In the genomic region with DNA sequence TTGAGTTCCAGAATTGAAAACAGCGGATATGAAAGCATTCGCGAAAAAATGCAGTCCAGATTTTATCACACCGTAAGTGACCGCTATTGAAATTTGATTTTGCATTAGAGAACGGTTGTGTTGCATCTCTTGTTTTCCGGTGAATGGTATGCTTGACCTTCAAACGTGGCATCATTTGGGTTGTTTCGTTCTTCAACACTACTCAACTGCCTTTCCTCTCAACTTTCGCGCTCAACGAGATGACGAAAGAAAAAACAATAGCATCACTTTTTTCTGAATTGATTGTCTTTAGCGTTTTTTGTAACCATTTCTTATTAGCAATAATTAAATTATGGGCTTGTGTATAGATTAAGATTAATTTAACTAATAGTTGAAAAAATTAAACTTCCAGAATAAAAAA, we compare ENCODE assay signal across 3 worm cellular contexts.
TF ChIP-seq lines count a peak whose summit lies in the region.

No protein-coding gene starts in this region.

TF ChIP-seq in whole organism, L1 larva, 84 proteins besides CTCF, POLR2A, EP300 and RAD21:
- TF ChIP-seq hlh-4 (tag; optimal IDR thresholded peaks at IDR 0.05; lab: Kevin White, UChicago) = no peak
- no peak for TF ChIP-seq mdl-1 (tag; optimal IDR thresholded peaks at IDR 0.05; lab: Kevin White, UChicago)
- peak; percentile 59 for TF ChIP-seq lin-14 (GFP tag; optimal IDR thresholded peaks at IDR 0.05; lab: Kevin White, UChicago)
- TF ChIP-seq xbp-1 (tag; optimal IDR thresholded peaks at IDR 0.05; lab: Kevin White, UChicago) = no peak
- peak; percentile 75 for TF ChIP-seq nhr-85 (tag; lab: Kevin White, UChicago)
- peak; percentile 40 for TF ChIP-seq blmp-1 (tag; optimal IDR thresholded peaks at IDR 0.05; lab: Kevin White, UChicago)
- TF ChIP-seq mef-2 (tag; optimal IDR thresholded peaks at IDR 0.05; lab: Kevin White, UChicago) = no peak
- TF ChIP-seq ceh-90 (tag; optimal IDR thresholded peaks at IDR 0.05; lab: Kevin White, UChicago) = no peak
- TF ChIP-seq lin-35 (GFP tag; optimal IDR thresholded peaks at IDR 0.05; lab: Kevin White, UChicago) = no peak
- TF ChIP-seq Y116A8C.19 (tag; optimal IDR thresholded peaks at IDR 0.05; lab: Kevin White, UChicago; ENCODE audit: borderline replicate concordance) = no peak
- no peak for TF ChIP-seq nhr-19 (GFP tag; conservative IDR thresholded peaks at IDR 0.05; lab: Robert Waterston, UW)

TF ChIP-seq in whole organism, L2 larva, 48 proteins besides CTCF, POLR2A, EP300 and RAD21:
- TF ChIP-seq nhr-10 (tag; optimal IDR thresholded peaks at IDR 0.05; lab: Kevin White, UChicago) (no peak), crh-2 (tag; optimal IDR thresholded peaks at IDR 0.05; lab: Kevin White, UChicago) (peak; percentile 39), peb-1 (tag; optimal IDR thresholded peaks at IDR 0.05; lab: Kevin White, UChicago) (no peak)

TF ChIP-seq in whole organism, L3 larva, 47 proteins besides CTCF, POLR2A, EP300 and RAD21:
- no peak for TF ChIP-seq ceh-82 (tag; optimal IDR thresholded peaks at IDR 0.05; lab: Kevin White, UChicago)
- peak; percentile 45 for TF ChIP-seq nhr-25 (tag; optimal IDR thresholded peaks at IDR 0.05; lab: Kevin White, UChicago)
- TF ChIP-seq lin-15B (tag; optimal IDR thresholded peaks at IDR 0.05; lab: Kevin White, UChicago) = no peak
- no peak for TF ChIP-seq lin-39 (tag; optimal IDR thresholded peaks at IDR 0.05; lab: Kevin White, UChicago)
